Worm (Caenorhabditis elegans) whole organism, L4 larva: ENCODE results near the gene W10G11.19.
A peak's percentile ranks its signal among the peaks of the same experiment; 100 is the strongest.

Experiments used
- F26F4.8 ChIP-seq: fragments of 200-800 bp; sonication (Bioruptor generic); conservative IDR thresholded peaks from 2 replicates; pipeline ENCODE4 v1.3.6; 2022; ENCODE audit warnings: missing genetic modification characterization, missing compliant biosample characterization
- F44E2.7 ChIP-seq: fragments of 200-800 bp; sonication (Bioruptor generic); IDR thresholded peaks from 2 replicates; pipeline ENCODE4 v2.1.2; 2022; ENCODE audit warnings: missing genetic modification characterization, missing compliant biosample characterization
- R02D3.7 ChIP-seq: fragments of 150-350 bp; sonication (generic microtip); optimal IDR thresholded peaks from 3 replicates; lab custom pipeline; 2014; ENCODE audit warnings: missing biosample characterization, missing genetic modification characterization
- T20F7.1 ChIP-seq: fragments of 200-800 bp; sonication (Bioruptor generic); optimal IDR thresholded peaks from 2 replicates; lab custom pipeline; 2018; ENCODE audit warnings: mild to moderate bottlenecking, missing genetic modification characterization, missing compliant biosample characterization
- Y105C5A.15 ChIP-seq: fragments of 200-800 bp; sonication (Bioruptor generic); IDR thresholded peaks from 2 replicates; pipeline ENCODE4 v1.3.6; 2022; ENCODE audit warnings: missing genetic modification characterization, missing compliant biosample characterization
- Y48G9A.11 ChIP-seq: fragments of 200-800 bp; sonication (Bioruptor generic); IDR thresholded peaks from 2 replicates; pipeline ENCODE4 v1.3.6; 2022; ENCODE audit warnings: missing genetic modification reagents, missing genetic modification characterization, missing compliant biosample characterization
- Y5F2A.4 ChIP-seq: fragments of 200-800 bp; sonication (Bioruptor generic); optimal IDR thresholded peaks from 2 replicates; lab custom pipeline; 2018; ENCODE audit warnings: mild to moderate bottlenecking, missing genetic modification characterization, missing compliant biosample characterization
- ama-1 ChIP-seq: fragments of 150-350 bp; optimal IDR thresholded peaks from 2 replicates; lab custom pipeline; 2014; ENCODE audit warnings: inconsistent platforms, mixed read lengths
- arid-1 ChIP-seq: fragments of 200-800 bp; sonication (Bioruptor generic); conservative IDR thresholded peaks from 2 replicates; pipeline ENCODE4 v1.3.6; 2022; ENCODE audit warnings: missing genetic modification reagents, missing genetic modification characterization, missing compliant biosample characterization
- attf-4 ChIP-seq: sonication (generic microtip); optimal IDR thresholded peaks from 3 replicates; lab custom pipeline; 2017; ENCODE audit warnings: missing biosample characterization, missing genetic modification characterization
- ceh-20 ChIP-seq: fragments of 200-800 bp; sonication (Bioruptor generic); IDR thresholded peaks from 2 replicates; pipeline ENCODE4 v1.3.6; 2022; ENCODE audit warnings: missing genetic modification reagents, missing genetic modification characterization, missing compliant biosample characterization
- ceh-28 ChIP-seq: fragments of 150-350 bp; optimal IDR thresholded peaks from 2 replicates; lab custom pipeline; 2014; ENCODE audit warnings: missing biosample characterization, missing genetic modification reagents, missing genetic modification characterization
- ceh-32 ChIP-seq: sonication (generic microtip); optimal IDR thresholded peaks from 2 replicates; lab custom pipeline; 2016; ENCODE audit warnings: mild to moderate bottlenecking, missing genetic modification characterization, missing compliant biosample characterization; ENCODE audit not compliant: poor library complexity
- ceh-44 ChIP-seq: fragments of 200-800 bp; sonication (Bioruptor generic); IDR thresholded peaks from 2 replicates; pipeline ENCODE4 v1.3.6; 2022; ENCODE audit warnings: missing genetic modification reagents, missing genetic modification characterization, missing compliant biosample characterization
- ceh-62 ChIP-seq: sonication (generic microtip); optimal IDR thresholded peaks from 2 replicates; lab custom pipeline; 2017; ENCODE audit warnings: missing biosample characterization, missing genetic modification characterization
- ces-1 ChIP-seq: fragments of 150-350 bp; sonication (generic microtip); optimal IDR thresholded peaks from 4 replicates; lab custom pipeline; 2014; ENCODE audit warnings: missing biosample characterization, missing genetic modification reagents, missing genetic modification characterization
- cey-2 ChIP-seq: sonication (generic microtip); optimal IDR thresholded peaks from 3 replicates; lab custom pipeline; 2017; ENCODE audit warnings: missing genetic modification characterization, mild to moderate bottlenecking, missing compliant biosample characterization, antibody characterized with exemption, borderline replicate concordance; ENCODE audit not compliant: insufficient read depth
- ctbp-1 ChIP-seq: fragments of 200-800 bp; sonication (Bioruptor generic); IDR thresholded peaks from 2 replicates; pipeline ENCODE4 v1.3.6; 2022; ENCODE audit warnings: missing genetic modification reagents, missing genetic modification characterization, missing compliant biosample characterization
- daf-8 ChIP-seq: fragments of 200-800 bp; sonication (Bioruptor generic); IDR thresholded peaks from 2 replicates; pipeline ENCODE4 v1.3.6; 2022; ENCODE audit warnings: missing genetic modification characterization, missing compliant biosample characterization
- dmd-8 ChIP-seq: fragments of 200-800 bp; sonication (Bioruptor generic); IDR thresholded peaks from 2 replicates; pipeline ENCODE4 v1.3.6; 2022; ENCODE audit warnings: missing genetic modification characterization, missing compliant biosample characterization
- dmd-9 ChIP-seq: fragments of 200-800 bp; sonication (Bioruptor generic); IDR thresholded peaks from 2 replicates; pipeline ENCODE4 v1.3.6; 2022; ENCODE audit warnings: missing genetic modification reagents, missing genetic modification characterization, missing compliant biosample characterization
- dpl-1 ChIP-seq: fragments of 150-350 bp; optimal IDR thresholded peaks from 2 replicates; lab custom pipeline; 2014; ENCODE audit warnings: missing biosample characterization, missing genetic modification reagents, missing genetic modification characterization
- fos-1 ChIP-seq: fragments of 150-350 bp; optimal IDR thresholded peaks from 2 replicates; lab custom pipeline; 2014; ENCODE audit warnings: missing biosample characterization, missing genetic modification characterization
- gei-8 ChIP-seq: fragments of 200-800 bp; sonication (Bioruptor generic); optimal IDR thresholded peaks from 2 replicates; lab custom pipeline; 2018; ENCODE audit warnings: mild to moderate bottlenecking, missing genetic modification characterization, missing compliant biosample characterization
- hif-1 ChIP-seq, 2 experiments: sonication (generic microtip); optimal IDR thresholded peaks; 2 replicates each; lab custom pipeline; 2016 to 2017; ENCODE audit warnings: missing compliant biosample characterization in 2 of 2, missing genetic modification characterization in 2 of 2, missing genetic modification reagents in 2 of 2, missing genotype in 2 of 2, mild to moderate bottlenecking in 1 of 2
- jun-1 ChIP-seq: fragments of 150-350 bp; optimal IDR thresholded peaks from 2 replicates; lab custom pipeline; 2014; ENCODE audit warnings: missing biosample characterization, missing genetic modification reagents, missing genetic modification characterization
- lin-1 ChIP-seq: fragments of 200-800 bp; sonication (Bioruptor generic); IDR thresholded peaks from 2 replicates; pipeline ENCODE4 v1.3.6; 2022; ENCODE audit warnings: missing genetic modification reagents, missing genetic modification characterization, missing compliant biosample characterization
- lin-13 ChIP-seq: fragments of 150-350 bp; optimal IDR thresholded peaks from 2 replicates; lab custom pipeline; 2014; ENCODE audit warnings: missing biosample characterization, missing genetic modification reagents, missing genetic modification characterization
- lin-15B ChIP-seq: fragments of 150-350 bp; sonication (generic microtip); optimal IDR thresholded peaks from 3 replicates; lab custom pipeline; 2014; ENCODE audit warnings: missing biosample characterization, missing genetic modification characterization
- lin-38 ChIP-seq: fragments of 200-800 bp; sonication (Bioruptor generic); IDR thresholded peaks from 2 replicates; pipeline ENCODE4 v1.3.6; 2022; ENCODE audit warnings: missing genetic modification reagents, missing genetic modification characterization, missing compliant biosample characterization
- lin-39 ChIP-seq: fragments of 150-350 bp; optimal IDR thresholded peaks from 2 replicates; lab custom pipeline; 2014; ENCODE audit warnings: missing biosample characterization, missing genetic modification reagents, missing genetic modification characterization
- mdt-29 ChIP-seq: fragments of 200-800 bp; sonication (Bioruptor generic); IDR thresholded peaks from 2 replicates; pipeline ENCODE4 v1.3.6; 2022; ENCODE audit warnings: missing genetic modification reagents, missing genetic modification characterization, missing compliant biosample characterization
- mxl-2 ChIP-seq: fragments of 200-800 bp; sonication (Bioruptor generic); conservative IDR thresholded peaks from 2 replicates; pipeline ENCODE4 v1.3.6; 2022; ENCODE audit warnings: missing genetic modification reagents, missing genetic modification characterization, missing compliant biosample characterization
- mxl-3 ChIP-seq: fragments of 200-800 bp; sonication (Bioruptor generic); optimal IDR thresholded peaks from 2 replicates; lab custom pipeline; 2018; ENCODE audit warnings: mild to moderate bottlenecking, missing genetic modification characterization, missing compliant biosample characterization
- nhr-10 ChIP-seq: fragments of 150-350 bp; optimal IDR thresholded peaks from 2 replicates; lab custom pipeline; 2014; ENCODE audit warnings: missing biosample characterization, missing genetic modification characterization
- nhr-11 ChIP-seq: fragments of 150-350 bp; optimal IDR thresholded peaks from 2 replicates; lab custom pipeline; 2014; ENCODE audit warnings: missing biosample characterization, missing genetic modification characterization
- nhr-237 ChIP-seq: sonication (generic microtip); optimal IDR thresholded peaks from 2 replicates; lab custom pipeline; 2017; ENCODE audit warnings: missing biosample characterization, missing genetic modification characterization
- nhr-41 ChIP-seq: fragments of 200-800 bp; sonication (Bioruptor generic); IDR thresholded peaks from 2 replicates; pipeline ENCODE4 v1.3.6; 2022; ENCODE audit warnings: missing genetic modification reagents, missing genetic modification characterization, missing compliant biosample characterization
- nhr-76 ChIP-seq: fragments of 150-350 bp; optimal IDR thresholded peaks from 2 replicates; lab custom pipeline; 2014; ENCODE audit warnings: missing biosample characterization, missing genetic modification characterization
- nhr-77 ChIP-seq: fragments of 150-350 bp; optimal IDR thresholded peaks from 2 replicates; lab custom pipeline; 2014; ENCODE audit warnings: missing biosample characterization, missing genetic modification characterization
- pha-4 ChIP-seq, 2 experiments: fragments of 150-350 bp in 1 of 2; fragments of 200-800 bp in 1 of 2; sonication (Bioruptor generic) in 1 of 2; IDR thresholded peaks in 1 of 2; optimal IDR thresholded peaks in 1 of 2; 2 replicates each; pipeline versions ENCODE4 v1.3.6 to Lab custom; 2014 to 2022; ENCODE audit warnings: missing genetic modification characterization in 2 of 2, missing genetic modification reagents in 2 of 2, missing biosample characterization in 1 of 2, missing compliant biosample characterization in 1 of 2
- pqm-1 ChIP-seq: sonication (generic microtip); optimal IDR thresholded peaks from 2 replicates; lab custom pipeline; 2017; ENCODE audit warnings: missing biosample characterization, missing genetic modification characterization
- saeg-2 ChIP-seq: fragments of 200-800 bp; sonication (Bioruptor generic); IDR thresholded peaks from 2 replicates; pipeline ENCODE4 v1.3.6; 2022; ENCODE audit warnings: missing genetic modification reagents, missing genetic modification characterization, missing compliant biosample characterization
- skn-1 ChIP-seq: fragments of 150-350 bp; optimal IDR thresholded peaks from 2 replicates; lab custom pipeline; 2014; ENCODE audit warnings: missing biosample characterization, missing genetic modification characterization
- spr-3 ChIP-seq: fragments of 200-800 bp; sonication (Bioruptor generic); optimal IDR thresholded peaks from 2 replicates; lab custom pipeline; 2018; ENCODE audit warnings: mild to moderate bottlenecking, missing genetic modification characterization, missing compliant biosample characterization
- tag-97 ChIP-seq: fragments of 200-800 bp; sonication (Bioruptor generic); IDR thresholded peaks from 2 replicates; pipeline ENCODE4 v1.3.6; 2022; ENCODE audit warnings: missing genetic modification characterization, missing compliant biosample characterization
- zfp-2 ChIP-seq: sonication (generic microtip); optimal IDR thresholded peaks from 2 replicates; lab custom pipeline; 2016; ENCODE audit warnings: mild to moderate bottlenecking, missing genetic modification characterization, missing compliant biosample characterization
- zfp-3 ChIP-seq: fragments of 200-800 bp; sonication (Bioruptor generic); conservative IDR thresholded peaks from 2 replicates; pipeline ENCODE4 v1.3.6; 2022; ENCODE audit warnings: missing genetic modification reagents, missing genetic modification characterization, missing compliant biosample characterization
- zip-11 ChIP-seq: fragments of 200-800 bp; sonication (Bioruptor generic); IDR thresholded peaks from 2 replicates; pipeline ENCODE4 v1.3.6; 2022; ENCODE audit warnings: missing genetic modification characterization, missing compliant biosample characterization
- ztf-11 ChIP-seq: fragments of 150-350 bp; optimal IDR thresholded peaks from 2 replicates; lab custom pipeline; 2014; ENCODE audit warnings: missing biosample characterization, missing genetic modification characterization

Gene W10G11.19

DNA sequence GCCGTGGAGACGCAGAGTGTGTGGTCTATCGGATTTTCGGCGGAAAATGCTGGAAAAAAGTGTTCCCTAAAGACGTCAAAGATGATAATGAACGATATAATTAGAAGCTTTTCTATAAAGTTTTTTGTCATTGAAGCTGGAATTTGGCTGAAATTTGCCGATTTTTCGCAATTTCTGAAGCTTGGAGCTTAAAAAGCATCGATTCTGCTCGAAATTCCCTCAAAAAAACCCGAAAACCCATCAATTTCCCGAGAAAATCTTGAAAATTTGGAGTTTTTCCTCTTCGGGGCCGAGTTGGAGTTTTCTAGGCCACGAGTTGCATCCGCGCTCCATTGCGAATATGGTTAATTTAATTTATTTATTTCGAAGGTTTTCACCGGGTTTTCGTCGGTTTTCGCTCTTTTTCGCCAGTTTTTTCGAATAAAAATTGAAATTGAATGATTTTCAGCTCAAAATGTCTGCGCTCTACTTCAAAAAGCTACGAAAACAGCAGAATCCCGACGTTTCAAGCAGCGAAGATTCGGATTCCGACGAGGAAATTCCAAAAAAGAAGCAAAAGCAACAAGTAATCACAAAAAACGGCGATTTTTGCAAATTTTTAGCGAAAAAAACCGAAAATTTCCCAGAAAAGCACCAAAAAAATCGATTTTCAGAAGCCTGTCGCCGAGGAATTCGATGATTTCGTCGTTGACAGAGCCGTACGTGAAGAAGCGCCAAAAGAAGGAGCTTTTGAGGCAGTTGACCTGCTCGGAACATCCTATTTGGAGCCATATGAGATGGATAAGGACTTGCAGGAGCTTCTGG, 47.7 kb upstream of the W10G11.19 start, which contains the start of the genes col-71 and Y49F6B.2 (continued):
- no peak for TF ChIP-seq attf-4 (tag; lab: Kevin White, UChicago)
- TF ChIP-seq T20F7.1 (GFP tag; lab: Kevin White, UChicago) = no peak
- TF ChIP-seq pha-4 (GFP tag; IDR thresholded peaks at IDR 0.05; lab: Robert Waterston, UW) = 0 out of 2 replicates have a peak, but pooled peaks have one; percentile 18
- TF ChIP-seq pha-4 (tag; optimal IDR thresholded peaks at IDR 0.05; lab: Kevin White, UChicago) = no peak
- TF ChIP-seq Y105C5A.15 (GFP tag; lab: Robert Waterston, UW) = no peak
- no peak for TF ChIP-seq ama-1 (lab: Kevin White, UChicago)
- TF ChIP-seq nhr-237 = no peak
- no peak for TF ChIP-seq nhr-76 (tag; lab: Kevin White, UChicago)
- 0 out of 2 replicates have a peak, but pooled peaks have one; percentile 49 for TF ChIP-seq ctbp-1 (GFP tag; lab: Robert Waterston, UW)
- TF ChIP-seq ces-1 = peak; percentile 95
- no peak for TF ChIP-seq spr-3
- peak; percentile 42; the same call in 1 of the 2 replicates for TF ChIP-seq zfp-3 (GFP tag; lab: Robert Waterston, UW)
- TF ChIP-seq F44E2.7 (GFP tag; lab: Robert Waterston, UW) = no peak
- TF ChIP-seq ceh-28 (tag; lab: Kevin White, UChicago) = no peak
- TF ChIP-seq tag-97 (GFP tag; lab: Robert Waterston, UW) = no peak
- peak; percentile 98 for TF ChIP-seq lin-38 (GFP tag; lab: Robert Waterston, UW)
- no peak for TF ChIP-seq lin-39 (tag; lab: Kevin White, UChicago)
- TF ChIP-seq pqm-1 (tag; lab: Kevin White, UChicago) = no peak
- no peak for TF ChIP-seq ceh-32 (tag; lab: Kevin White, UChicago)
- TF ChIP-seq mxl-3 (GFP tag; lab: Kevin White, UChicago) = no peak
- TF ChIP-seq skn-1 (tag; lab: Kevin White, UChicago) = no peak
- no peak for TF ChIP-seq mdt-29
- TF ChIP-seq F26F4.8 (GFP tag; lab: Robert Waterston, UW) = no peak
- TF ChIP-seq Y5F2A.4 (GFP tag; lab: Kevin White, UChicago) = no peak
- TF ChIP-seq cey-2 (tag; lab: Kevin White, UChicago) = no peak
- TF ChIP-seq nhr-41 (GFP tag; lab: Robert Waterston, UW) = no peak
- peak; percentile 70 for TF ChIP-seq lin-13
- no peak for TF ChIP-seq mxl-2 (GFP tag; lab: Robert Waterston, UW)
- TF ChIP-seq saeg-2 = no peak
- TF ChIP-seq zip-11 (GFP tag; lab: Robert Waterston, UW) = no peak
- TF ChIP-seq lin-1 (GFP tag; lab: Robert Waterston, UW) = no peak
- no peak for TF ChIP-seq R02D3.7 (tag; lab: Kevin White, UChicago)
- TF ChIP-seq ceh-20 (GFP tag; lab: Robert Waterston, UW) = no peak
- 0 out of 2 replicates have a peak, but pooled peaks have one; percentile 7 for TF ChIP-seq arid-1 (GFP tag; lab: Robert Waterston, UW)
- TF ChIP-seq ceh-62 (tag; lab: Kevin White, UChicago) = no peak
- TF ChIP-seq dpl-1 = peak; percentile 70
- TF ChIP-seq ztf-11 (tag; lab: Kevin White, UChicago) = no peak
- TF ChIP-seq Y48G9A.11 (GFP tag; lab: Robert Waterston, UW) = peak; percentile 85
- TF ChIP-seq zfp-2 (tag; lab: Kevin White, UChicago) = no peak
- TF ChIP-seq lin-15B (tag; lab: Kevin White, UChicago) = peak; percentile 40
- peak; percentile 48; the same call in 1 of the 2 replicates for TF ChIP-seq ceh-44 (GFP tag; lab: Robert Waterston, UW)
- no peak for TF ChIP-seq nhr-10 (tag; lab: Kevin White, UChicago)
- no peak for TF ChIP-seq fos-1 (tag; lab: Kevin White, UChicago)
- no peak for TF ChIP-seq dmd-8 (GFP tag; lab: Robert Waterston, UW)
- no peak for TF ChIP-seq jun-1
- peak; percentile 4 for TF ChIP-seq nhr-77 (tag; lab: Kevin White, UChicago)
- TF ChIP-seq gei-8 (GFP tag; lab: Kevin White, UChicago) = no peak
- no peak for TF ChIP-seq nhr-11 (tag; lab: Kevin White, UChicago)
- TF ChIP-seq daf-8 (GFP tag; lab: Robert Waterston, UW) = no peak
- peak; percentile 64; the same call in 1 of the 2 replicates for TF ChIP-seq dmd-9 (GFP tag; lab: Robert Waterston, UW)
- TF ChIP-seq hif-1 (tag; optimal IDR thresholded peaks at IDR 0.05; lab: Kevin White, UChicago) = peak in 1 of 2 experiments; percentile 86
